Worm (Caenorhabditis elegans) whole organism, L4 larva: Measurements from ENCODE around the gene clh-3.

Experiments
- aly-2 ChIP-seq: sonication (generic microtip); optimal IDR thresholded peaks from 2 replicates; lab custom pipeline; 2018; ENCODE audit warnings: missing biosample characterization, missing genetic modification characterization
- daf-16 ChIP-seq, 3 experiments: sonication (generic microtip); optimal IDR thresholded peaks; 2 replicates each; lab custom pipeline; 2016 to 2017; ENCODE audit warnings: missing genetic modification characterization in 3 of 3, missing genetic modification reagents in 3 of 3, mild to moderate bottlenecking in 2 of 3, missing compliant biosample characterization in 2 of 3, missing biosample characterization in 1 of 3, moderate library complexity in 1 of 3
- dpl-1 ChIP-seq: fragments of 150-350 bp; optimal IDR thresholded peaks from 2 replicates; lab custom pipeline; 2014; ENCODE audit warnings: missing biosample characterization, missing genetic modification reagents, missing genetic modification characterization
- jun-1 ChIP-seq: fragments of 150-350 bp; optimal IDR thresholded peaks from 2 replicates; lab custom pipeline; 2014; ENCODE audit warnings: missing biosample characterization, missing genetic modification reagents, missing genetic modification characterization
- lin-13 ChIP-seq: fragments of 150-350 bp; optimal IDR thresholded peaks from 2 replicates; lab custom pipeline; 2014; ENCODE audit warnings: missing biosample characterization, missing genetic modification reagents, missing genetic modification characterization
- madf-5 ChIP-seq, 2 experiments: fragments of 200-800 bp; sonication (Bioruptor generic); IDR thresholded peaks; 2 replicates each; pipeline ENCODE4 v1.3.6; 2022; ENCODE audit warnings: missing compliant biosample characterization in 2 of 2, missing genetic modification characterization in 2 of 2
- nhr-111 ChIP-seq: fragments of 200-800 bp; sonication (Bioruptor generic); optimal IDR thresholded peaks from 2 replicates; lab custom pipeline; 2018; ENCODE audit warnings: mild to moderate bottlenecking, missing genetic modification characterization, missing compliant biosample characterization
- nhr-25 ChIP-seq: sonication (generic microtip); optimal IDR thresholded peaks from 2 replicates; lab custom pipeline; 2017; ENCODE audit warnings: missing genetic modification characterization, mild to moderate bottlenecking, missing compliant biosample characterization, antibody characterized with exemption, moderate library complexity, borderline replicate concordance; ENCODE audit not compliant: insufficient read depth

DNA sequence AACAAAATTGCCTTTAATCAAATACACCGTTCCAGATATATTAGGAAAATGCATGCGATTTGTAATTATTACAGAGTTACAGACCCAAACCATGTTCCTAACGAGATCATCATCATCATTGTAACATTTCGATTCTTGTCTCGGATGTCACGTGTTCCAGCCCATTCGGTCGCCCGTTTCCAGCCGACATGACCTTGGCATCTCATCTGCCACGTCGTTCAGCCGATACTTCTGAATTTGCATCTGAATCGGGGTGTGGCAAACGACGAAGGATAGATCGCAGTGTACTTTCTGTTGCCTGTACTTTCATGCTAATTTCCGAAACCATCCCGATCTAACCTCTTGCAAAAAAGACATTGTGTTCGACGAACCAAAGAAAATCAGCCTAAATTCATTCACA is 14.0 kb upstream of the clh-3 start:
- TF ChIP-seq nhr-111 (no peak), aly-2 (tag; lab: Kevin White, UChicago) (no peak), lin-13 (GFP tag; lab: Kevin White, UChicago) (no peak), nhr-25 (tag; lab: Kevin White, UChicago) (no peak), daf-16 (GFP tag; optimal IDR thresholded peaks at IDR 0.05; lab: Kevin White, UChicago) (no peak), daf-16 (tag; optimal IDR thresholded peaks at IDR 0.05; lab: Kevin White, UChicago) (no peak), dpl-1 (GFP tag; lab: Kevin White, UChicago) (no peak), jun-1 (tag; lab: Kevin White, UChicago) (no peak), madf-5 (GFP tag; IDR thresholded peaks at IDR 0.05; lab: Robert Waterston, UW) (no peak)
